Worm (Caenorhabditis elegans) whole organism, young adult: ENCODE data around the gene mig-14.

Source experiments
- B0035.1 ChIP-seq: sonication (generic microtip); optimal IDR thresholded peaks from 2 replicates; lab custom pipeline; 2016; ENCODE audit warnings: missing genetic modification characterization, mild to moderate bottlenecking, missing compliant biosample characterization, missing genotype, missing genetic modification reagents
- B0336.3 ChIP-seq: fragments of 200-800 bp; sonication (Bioruptor generic); IDR thresholded peaks from 2 replicates; pipeline ENCODE4 v1.3.6; 2022; ENCODE audit warnings: missing genetic modification characterization, missing compliant biosample characterization
- F22D6.2 ChIP-seq: sonication (generic microtip); optimal IDR thresholded peaks from 2 replicates; lab custom pipeline; 2016; ENCODE audit warnings: mild to moderate bottlenecking, missing genetic modification characterization, missing compliant biosample characterization
- F23B12.7 ChIP-seq: sonication (generic microtip); optimal IDR thresholded peaks from 2 replicates; lab custom pipeline; 2017; ENCODE audit warnings: missing genetic modification characterization, mild to moderate bottlenecking, missing compliant biosample characterization, antibody characterized with exemption, moderate library complexity; ENCODE audit not compliant: insufficient read depth
- F37B4.10 ChIP-seq: fragments of 200-800 bp; sonication (Bioruptor generic); IDR thresholded peaks from 2 replicates; pipeline ENCODE4 v1.3.6; 2022; ENCODE audit warnings: missing genetic modification characterization, missing compliant biosample characterization
- F57C9.4 ChIP-seq: sonication (generic microtip); optimal IDR thresholded peaks from 2 replicates; lab custom pipeline; 2017; ENCODE audit warnings: mild to moderate bottlenecking, missing genetic modification characterization, missing compliant biosample characterization
- K11D2.4 ChIP-seq: fragments of 200-800 bp; sonication (Bioruptor generic); IDR thresholded peaks from 2 replicates; pipeline ENCODE4 v1.3.6; 2022; ENCODE audit warnings: missing genetic modification reagents, missing genetic modification characterization, missing compliant biosample characterization
- Y67H2A.10 ChIP-seq: fragments of 200-800 bp; sonication (Bioruptor generic); conservative IDR thresholded peaks from 2 replicates; pipeline ENCODE4 v1.3.6; 2022; ENCODE audit warnings: missing genetic modification reagents, missing genetic modification characterization, missing compliant biosample characterization
- Y95B8A.8 ChIP-seq: fragments of 200-800 bp; sonication (Bioruptor generic); IDR thresholded peaks from 2 replicates; pipeline ENCODE4 v1.3.6; 2022; ENCODE audit warnings: missing genetic modification reagents, missing genetic modification characterization, missing compliant biosample characterization
- akir-1 ChIP-seq: fragments of 200-800 bp; sonication (Bioruptor generic); optimal IDR thresholded peaks from 2 replicates; lab custom pipeline; 2018; ENCODE audit warnings: mild to moderate bottlenecking, missing genetic modification characterization, moderate library complexity, missing compliant biosample characterization
- athp-1 ChIP-seq: sonication (generic microtip); optimal IDR thresholded peaks from 2 replicates; lab custom pipeline; 2017; ENCODE audit warnings: mild to moderate bottlenecking, missing genetic modification characterization, missing compliant biosample characterization
- attf-3 ChIP-seq: fragments of 200-800 bp; sonication (Bioruptor generic); conservative IDR thresholded peaks from 2 replicates; pipeline ENCODE4 v1.3.6; 2022; ENCODE audit warnings: missing genetic modification reagents, missing genetic modification characterization, missing compliant biosample characterization
- attf-5 ChIP-seq: fragments of 200-800 bp; sonication (Bioruptor generic); optimal IDR thresholded peaks from 2 replicates; lab custom pipeline; 2018; ENCODE audit warnings: mild to moderate bottlenecking, missing genetic modification characterization, missing compliant biosample characterization
- attf-6 ChIP-seq: fragments of 200-800 bp; sonication (Bioruptor generic); IDR thresholded peaks from 2 replicates; pipeline ENCODE4 v1.3.6; 2022; ENCODE audit warnings: missing genetic modification reagents, missing genetic modification characterization, missing compliant biosample characterization
- bed-1 ChIP-seq: fragments of 200-800 bp; sonication (Bioruptor generic); IDR thresholded peaks from 2 replicates; pipeline ENCODE4 v1.3.6; 2022; ENCODE audit warnings: missing genetic modification reagents, missing genetic modification characterization, missing compliant biosample characterization
- dox-1 ChIP-seq: fragments of 200-800 bp; sonication (Bioruptor generic); IDR thresholded peaks from 2 replicates; pipeline ENCODE4 v1.3.6; 2022; ENCODE audit warnings: missing genetic modification reagents, missing genetic modification characterization, missing compliant biosample characterization
- dpl-1 ChIP-seq: fragments of 150-350 bp; optimal IDR thresholded peaks from 2 replicates; lab custom pipeline; 2014; ENCODE audit warnings: missing biosample characterization, missing genetic modification reagents, missing genetic modification characterization
- ekl-4 ChIP-seq: fragments of 200-800 bp; sonication (Bioruptor generic); IDR thresholded peaks from 2 replicates; pipeline ENCODE4 v1.3.6; 2022; ENCODE audit warnings: missing genetic modification reagents, missing genetic modification characterization, missing compliant biosample characterization
- ets-4 ChIP-seq: fragments of 200-800 bp; sonication (Bioruptor generic); optimal IDR thresholded peaks from 2 replicates; lab custom pipeline; 2018; ENCODE audit warnings: mild to moderate bottlenecking, missing genetic modification characterization, missing compliant biosample characterization
- hmg-1.2 ChIP-seq: fragments of 200-800 bp; sonication (Bioruptor generic); IDR thresholded peaks from 2 replicates; pipeline ENCODE4 v1.3.6; 2022; ENCODE audit warnings: missing genetic modification reagents, missing genetic modification characterization, missing compliant biosample characterization
- hmg-20 ChIP-seq: fragments of 200-800 bp; sonication (Bioruptor generic); IDR thresholded peaks from 2 replicates; pipeline ENCODE4 v1.3.6; 2022; ENCODE audit warnings: missing genetic modification reagents, missing genetic modification characterization, missing compliant biosample characterization
- lsl-1 ChIP-seq: fragments of 200-800 bp; sonication (Bioruptor generic); optimal IDR thresholded peaks from 2 replicates; lab custom pipeline; 2018; ENCODE audit warnings: mild to moderate bottlenecking, missing genetic modification characterization, moderate library complexity, missing compliant biosample characterization
- madf-10 ChIP-seq: sonication (generic microtip); optimal IDR thresholded peaks from 2 replicates; lab custom pipeline; 2016; ENCODE audit warnings: mild to moderate bottlenecking, missing genetic modification characterization, missing compliant biosample characterization
- mcd-1 ChIP-seq: fragments of 200-800 bp; sonication (Bioruptor generic); IDR thresholded peaks from 2 replicates; pipeline ENCODE4 v1.3.6; 2022; ENCODE audit warnings: missing genetic modification reagents, missing genetic modification characterization, missing compliant biosample characterization
- mxl-1 ChIP-seq: sonication (generic microtip); optimal IDR thresholded peaks from 2 replicates; lab custom pipeline; 2016; ENCODE audit warnings: missing genetic modification characterization, missing compliant biosample characterization
- nfyb-1 ChIP-seq: fragments of 200-800 bp; sonication (Bioruptor generic); IDR thresholded peaks from 2 replicates; pipeline ENCODE4 v1.3.6; 2022; ENCODE audit warnings: missing genetic modification reagents, missing genetic modification characterization, missing compliant biosample characterization
- nhr-80 ChIP-seq: sonication (generic microtip); optimal IDR thresholded peaks from 2 replicates; lab custom pipeline; 2016; ENCODE audit warnings: missing genetic modification characterization, missing compliant biosample characterization
- nhr-90 ChIP-seq: sonication (generic microtip); optimal IDR thresholded peaks from 2 replicates; lab custom pipeline; 2016; ENCODE audit warnings: missing genotype, mild to moderate bottlenecking, missing genetic modification characterization, missing compliant biosample characterization
- rec-8 ChIP-seq, 2 experiments: sonication (generic microtip); optimal IDR thresholded peaks; 2 replicates each; lab custom pipeline; 2016; ENCODE audit warnings: mild to moderate bottlenecking in 2 of 2, missing genetic modification characterization in 2 of 2, missing genetic modification reagents in 2 of 2, missing genotype in 2 of 2, missing biosample characterization in 1 of 2, missing compliant biosample characterization in 1 of 2, moderate library complexity in 1 of 2
- repo-1 ChIP-seq: sonication (generic microtip); optimal IDR thresholded peaks from 2 replicates; lab custom pipeline; 2017; ENCODE audit warnings: mild to moderate bottlenecking, missing genetic modification characterization, missing compliant biosample characterization
- snpc-1.1 ChIP-seq: sonication (generic microtip); optimal IDR thresholded peaks from 2 replicates; lab custom pipeline; 2017; ENCODE audit warnings: missing genetic modification characterization, mild to moderate bottlenecking, missing compliant biosample characterization, antibody characterized with exemption, moderate library complexity, missing genotype, missing genetic modification reagents; ENCODE audit not compliant: insufficient read depth
- snpc-1.3 ChIP-seq: sonication (generic microtip); optimal IDR thresholded peaks from 2 replicates; lab custom pipeline; 2017; ENCODE audit warnings: missing genetic modification characterization, mild to moderate bottlenecking, missing compliant biosample characterization, antibody characterized with exemption, moderate library complexity, missing genotype, missing genetic modification reagents; ENCODE audit not compliant: insufficient read depth
- snpc-4 ChIP-seq, 5 experiments: fragments of 150-350 bp in 1 of 5; sonication (generic microtip) in 4 of 5; optimal IDR thresholded peaks; 2 replicates each; lab custom pipeline; 2014 to 2018; ENCODE audit warnings: missing genetic modification characterization in 5 of 5, missing biosample characterization in 3 of 5, antibody characterized with exemption in 2 of 5, mild to moderate bottlenecking in 2 of 5, missing compliant biosample characterization in 2 of 5, missing genotype in 2 of 5, moderate library complexity in 2 of 5, missing genetic modification reagents in 1 of 5
- tlf-1 ChIP-seq: fragments of 200-800 bp; sonication (Bioruptor generic); optimal IDR thresholded peaks from 2 replicates; lab custom pipeline; 2018; ENCODE audit warnings: mild to moderate bottlenecking, missing genetic modification characterization, missing compliant biosample characterization
- unc-130 ChIP-seq: sonication (generic microtip); optimal IDR thresholded peaks from 2 replicates; lab custom pipeline; 2016; ENCODE audit warnings: missing genetic modification reagents, missing genetic modification characterization, missing compliant biosample characterization
- unc-62 ChIP-seq: fragments of 150-350 bp; optimal IDR thresholded peaks from 2 replicates; lab custom pipeline; 2014; ENCODE audit warnings: missing biosample characterization, missing genetic modification reagents, missing genetic modification characterization
- xnd-1 ChIP-seq: sonication (generic microtip); optimal IDR thresholded peaks from 2 replicates; lab custom pipeline; 2016; ENCODE audit warnings: missing genotype, missing genetic modification reagents, missing genetic modification characterization, missing compliant biosample characterization
- ztf-18 ChIP-seq: sonication (generic microtip); optimal IDR thresholded peaks from 2 replicates; lab custom pipeline; 2016; ENCODE audit warnings: missing genotype, mild to moderate bottlenecking, missing genetic modification characterization, missing compliant biosample characterization
- ztf-25 ChIP-seq: fragments of 200-800 bp; sonication (Bioruptor generic); IDR thresholded peaks from 2 replicates; pipeline ENCODE4 v1.3.6; 2022; ENCODE audit warnings: missing genetic modification reagents, missing genetic modification characterization, missing compliant biosample characterization
- ztf-26 ChIP-seq: sonication (generic microtip); optimal IDR thresholded peaks from 2 replicates; lab custom pipeline; 2017; ENCODE audit warnings: missing genetic modification characterization, missing compliant biosample characterization
- ztf-3 ChIP-seq: fragments of 200-800 bp; sonication (Bioruptor generic); optimal IDR thresholded peaks from 2 replicates; lab custom pipeline; 2018; ENCODE audit warnings: mild to moderate bottlenecking, missing genetic modification characterization, missing compliant biosample characterization

The mig-14 gene

DNA sequence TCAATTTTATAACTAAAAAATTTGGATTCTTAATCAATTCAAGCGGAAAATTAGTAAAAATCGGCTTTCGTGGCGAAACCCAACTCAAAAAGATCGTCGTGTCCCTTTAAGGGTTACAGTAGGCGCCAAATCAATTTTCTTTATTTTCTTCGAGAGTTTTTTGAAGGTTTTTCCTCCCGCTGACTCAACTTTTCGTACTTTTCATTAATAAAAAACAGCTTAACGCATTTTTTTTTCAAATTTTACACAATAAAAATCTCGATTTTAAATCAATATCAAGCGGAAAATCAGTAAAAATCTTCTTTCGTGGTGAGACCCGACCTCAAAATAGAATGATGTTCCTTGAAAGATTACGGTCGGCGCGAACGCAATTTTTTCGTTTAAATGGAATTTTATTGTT, 9.4 kb upstream of the mig-14 start (continued):
- TF ChIP-seq F37B4.10 (GFP tag; lab: Robert Waterston, UW) (no peak), ztf-25 (GFP tag; lab: Robert Waterston, UW) (no peak), F22D6.2 (tag; lab: Kevin White, UChicago) (no peak), snpc-4 (GFP tag; optimal IDR thresholded peaks at IDR 0.05; lab: Kevin White, UChicago) (no peak), snpc-4 (tag; optimal IDR thresholded peaks at IDR 0.05; lab: Kevin White, UChicago) (peak in 1 of 4 experiments; percentile 41), hmg-20 (no peak), mcd-1 (GFP tag; lab: Robert Waterston, UW) (no peak), B0336.3 (GFP tag; lab: Robert Waterston, UW) (0 out of 2 replicates have a peak, but pooled peaks have one; percentile 22), nhr-90 (tag; lab: Kevin White, UChicago) (no peak), unc-62 (GFP tag; lab: Kevin White, UChicago) (no peak), ekl-4 (GFP tag; lab: Robert Waterston, UW) (0 out of 2 replicates have a peak, but pooled peaks have one; percentile 38), attf-3 (GFP tag; lab: Robert Waterston, UW) (no peak), xnd-1 (peak; percentile 95), ztf-3 (GFP tag; lab: Kevin White, UChicago) (no peak), B0035.1 (tag; lab: Kevin White, UChicago) (no peak), tlf-1 (GFP tag; lab: Kevin White, UChicago) (peak; percentile 31), dpl-1 (GFP tag; lab: Kevin White, UChicago) (peak; percentile 12), mxl-1 (tag; lab: Kevin White, UChicago) (no peak), lsl-1 (GFP tag; lab: Kevin White, UChicago) (peak; percentile 98), akir-1 (GFP tag; lab: Kevin White, UChicago) (no peak), unc-130 (GFP tag; lab: Kevin White, UChicago) (peak; percentile 40), bed-1 (GFP tag; lab: Robert Waterston, UW) (no peak), madf-10 (tag; lab: Kevin White, UChicago) (no peak), ets-4 (GFP tag; lab: Kevin White, UChicago) (no peak), nhr-80 (no peak), snpc-1.1 (no peak), attf-6 (GFP tag; lab: Robert Waterston, UW) (no peak), repo-1 (no peak), F57C9.4 (tag; lab: Kevin White, UChicago) (no peak), nfyb-1 (no peak), attf-5 (no peak), F23B12.7 (tag; lab: Kevin White, UChicago) (no peak), Y67H2A.10 (GFP tag; lab: Robert Waterston, UW) (no peak), athp-1 (tag; lab: Kevin White, UChicago) (no peak), ztf-26 (tag; lab: Kevin White, UChicago) (no peak), hmg-1.2 (0 out of 2 replicates have a peak, but pooled peaks have one; percentile 14), Y95B8A.8 (no peak), K11D2.4 (GFP tag; lab: Robert Waterston, UW) (no peak), snpc-1.3 (tag; lab: Kevin White, UChicago) (no peak), rec-8 (tag; optimal IDR thresholded peaks at IDR 0.05; lab: Kevin White, UChicago) (no peak), ztf-18 (tag; lab: Kevin White, UChicago) (no peak), dox-1 (GFP tag; lab: Robert Waterston, UW) (peak; percentile 57)
- TF ChIP-seq, all 124 proteins: peak for 18
